Worm (Caenorhabditis elegans): ENCODE measurements around the gene unc-30.

The unc-30 gene

DNA sequence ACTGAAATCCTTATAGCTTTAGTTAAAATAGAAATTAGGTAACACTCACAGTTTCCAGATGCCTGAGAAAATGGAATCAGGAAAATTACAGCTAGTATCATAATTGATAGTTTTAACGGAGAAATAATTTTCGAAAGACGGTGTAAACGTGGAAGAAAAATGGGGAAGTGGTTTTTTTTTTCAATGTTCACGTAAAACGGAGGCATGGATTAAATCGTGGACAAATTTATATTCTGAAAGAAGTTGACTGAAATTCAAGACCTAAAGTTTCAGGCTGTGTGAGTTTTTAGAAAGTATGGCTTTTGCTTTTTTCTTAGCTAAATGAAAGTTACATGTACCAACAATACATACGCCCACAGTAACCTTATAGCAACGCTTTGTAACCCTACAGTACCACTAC, 23.5 kb downstream of the unc-30 start, which contains the start of gene spe-43:
TSS of gene spe-43 (minus strand) at position 101 of the 400 bp plus-strand sequence.
- TF ChIP-seq ztf-4 (tag; optimal IDR thresholded peaks at IDR 0.05) (no peak), nhr-28 (tag; optimal IDR thresholded peaks at IDR 0.05) (no peak), elt-3 (tag; optimal IDR thresholded peaks at IDR 0.05) (no peak), fos-1 (tag; optimal IDR thresholded peaks at IDR 0.05) (no peak), daf-12 (tag; optimal IDR thresholded peaks at IDR 0.05) (no peak), eor-1 (tag; optimal IDR thresholded peaks at IDR 0.05) (no peak), nhr-23 (tag; optimal IDR thresholded peaks at IDR 0.05) (no peak), lsy-12 (tag; optimal IDR thresholded peaks at IDR 0.05) (no peak), pqm-1 (tag; optimal IDR thresholded peaks at IDR 0.05) (no peak), snpc-4 (tag; optimal IDR thresholded peaks at IDR 0.05) (no peak), unc-39 (tag; optimal IDR thresholded peaks at IDR 0.05) (no peak), sea-2 (GFP tag; optimal IDR thresholded peaks at IDR 0.05) (no peak), nhr-67 (tag; optimal IDR thresholded peaks at IDR 0.05) (no peak), pha-4 (tag; optimal IDR thresholded peaks at IDR 0.05) (no peak), lin-39 (tag; optimal IDR thresholded peaks at IDR 0.05) (no peak)

DNA sequence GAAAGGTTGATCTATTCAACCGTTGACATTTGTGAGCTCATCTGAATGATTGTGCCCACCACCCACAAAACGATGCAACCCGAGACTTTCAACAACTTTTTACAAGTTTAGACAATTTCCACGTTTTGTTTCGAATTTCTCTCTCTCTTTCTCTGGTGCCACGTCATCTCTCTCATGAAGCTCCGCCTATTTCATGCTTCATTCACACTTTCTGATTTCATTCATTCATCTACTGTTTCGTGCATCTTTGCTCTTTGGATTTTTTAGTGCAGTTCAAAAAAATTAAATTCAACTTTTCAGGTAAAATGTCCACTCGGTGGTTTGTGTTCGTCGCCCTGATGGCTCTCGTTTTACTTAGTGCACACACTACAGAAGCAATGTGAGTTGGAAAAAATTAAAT, 30.5 kb downstream of the unc-30 start, which contains the start of gene nlp-79:
TSS of gene nlp-79 (plus strand) at position 301 of the 400 bp plus-strand sequence.
- TF ChIP-seq pha-4 (tag; optimal IDR thresholded peaks at IDR 0.05) (no peak), egl-27 (tag; optimal IDR thresholded peaks at IDR 0.05) (no peak), nhr-25 (tag; optimal IDR thresholded peaks at IDR 0.05) (no peak), unc-39 (tag; optimal IDR thresholded peaks at IDR 0.05) (no peak), lin-39 (tag; optimal IDR thresholded peaks at IDR 0.05) (no peak), sea-2 (GFP tag; optimal IDR thresholded peaks at IDR 0.05) (no peak), ceh-16 (tag; optimal IDR thresholded peaks at IDR 0.05) (no peak), ceh-28 (tag; optimal IDR thresholded peaks at IDR 0.05) (no peak), ztf-11 (tag; optimal IDR thresholded peaks at IDR 0.05) (no peak), eor-1 (tag; optimal IDR thresholded peaks at IDR 0.05) (no peak)

DNA sequence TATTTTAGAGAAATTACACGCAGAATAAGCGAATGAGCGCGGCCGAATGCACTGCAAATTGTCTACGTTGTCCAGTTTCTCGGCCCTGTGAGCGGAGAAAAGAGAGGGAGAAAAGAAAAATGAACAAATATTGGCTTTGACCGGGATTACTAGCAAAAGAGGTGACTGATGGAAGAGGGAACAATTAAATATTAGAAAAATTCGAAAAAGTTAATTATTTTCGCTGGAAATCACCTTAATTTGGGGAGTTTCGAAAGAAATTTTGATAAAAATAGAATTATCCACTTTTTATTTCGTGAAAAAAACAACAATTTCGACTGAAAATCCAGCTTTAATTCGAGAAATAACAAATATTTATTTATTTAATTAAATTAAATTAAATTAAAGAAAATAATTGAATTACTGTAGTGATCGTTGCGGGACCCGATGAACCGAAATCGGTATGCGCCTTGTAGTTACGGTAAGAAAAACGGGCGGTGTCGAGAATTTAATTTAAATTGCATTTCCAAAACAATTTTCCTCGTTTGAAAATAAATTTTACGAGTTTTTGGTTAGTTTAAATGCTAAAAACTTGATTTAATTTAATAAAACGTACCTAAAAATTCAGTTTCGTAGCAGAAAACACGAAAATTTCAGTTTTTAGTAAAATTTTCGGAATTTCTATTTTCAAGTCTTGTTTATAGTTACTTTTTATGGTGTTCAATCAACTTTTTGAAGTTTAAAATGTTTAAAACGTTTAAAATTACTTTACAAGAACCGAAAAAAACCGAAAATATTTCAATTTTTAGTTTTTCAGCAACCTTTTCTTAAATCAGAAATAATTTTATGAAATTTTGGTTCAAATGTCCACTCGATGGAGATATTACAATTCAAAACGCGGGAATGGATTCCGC, 35.9 kb downstream of the unc-30 start, which contains the start of the genes crld-1 and msh-5:
TSS of gene crld-1 (minus strand) at position 51 of the 893 bp plus-strand sequence.
TSS of gene msh-5 (plus strand) at position 843 of the 893 bp plus-strand sequence.
- TF ChIP-seq hmg-11 (tag; optimal IDR thresholded peaks at IDR 0.05) (peak; percentile 25), egl-27 (tag; optimal IDR thresholded peaks at IDR 0.05) (no peak)

DNA sequence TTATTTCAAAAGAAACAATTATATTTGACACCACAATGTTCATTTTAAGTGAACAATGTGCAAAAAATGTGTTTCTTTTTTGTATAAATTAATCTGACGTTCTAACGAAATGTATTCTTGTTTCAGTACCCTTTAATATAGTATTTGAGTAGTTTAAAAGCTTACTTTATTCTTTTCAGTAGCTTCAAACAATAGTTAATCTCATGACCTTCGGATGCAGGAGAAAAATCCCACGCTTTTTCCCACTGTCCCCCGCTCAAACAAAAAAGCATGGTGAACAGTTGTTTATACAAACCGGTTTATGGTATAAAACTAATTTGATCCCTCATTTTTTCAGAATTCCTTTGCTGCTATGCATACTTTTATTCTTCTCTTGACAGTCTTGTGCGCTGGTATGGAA, 46.4 kb downstream of the unc-30 start, which contains the start of gene scl-14:
TSS of gene scl-14 (plus strand) at position 301 of the 400 bp plus-strand sequence.
- no peak for TF ChIP-seq pqm-1 (tag; optimal IDR thresholded peaks at IDR 0.05)
- TF ChIP-seq lin-39 (tag; optimal IDR thresholded peaks at IDR 0.05), result no peak

DNA sequence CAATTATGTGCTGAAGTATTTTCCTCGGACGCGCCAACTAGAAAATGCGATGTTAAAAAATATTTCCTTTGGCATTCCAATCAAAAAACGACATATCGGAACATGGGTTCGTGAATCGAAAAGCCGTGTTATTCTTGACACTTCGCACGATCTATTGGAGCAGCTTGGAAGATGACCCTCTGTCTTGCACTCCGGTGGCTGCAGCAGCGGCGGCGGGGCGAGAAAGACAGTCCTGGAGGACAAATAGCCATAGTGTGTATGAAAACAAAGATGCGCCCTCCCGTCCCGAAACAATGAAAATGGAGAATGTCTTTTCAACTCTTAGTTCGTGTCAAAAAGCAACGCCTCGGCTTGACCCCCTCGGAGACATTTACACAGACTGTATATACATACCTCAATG, 48.8 kb downstream of the unc-30 start:
- TF ChIP-seq daf-12 (tag; optimal IDR thresholded peaks at IDR 0.05) (no peak), fos-1 (tag; optimal IDR thresholded peaks at IDR 0.05) (no peak), hmg-11 (tag; optimal IDR thresholded peaks at IDR 0.05) (no peak), zag-1 (tag; optimal IDR thresholded peaks at IDR 0.05) (no peak), pqm-1 (tag; optimal IDR thresholded peaks at IDR 0.05) (no peak), nhr-237 (tag; optimal IDR thresholded peaks at IDR 0.05) (no peak), egl-5 (tag; optimal IDR thresholded peaks at IDR 0.05) (no peak), ceh-28 (tag; optimal IDR thresholded peaks at IDR 0.05) (no peak), eor-1 (tag; optimal IDR thresholded peaks at IDR 0.05) (no peak), tbx-2 (tag; optimal IDR thresholded peaks at IDR 0.05) (no peak), lsy-12 (tag; optimal IDR thresholded peaks at IDR 0.05) (no peak), sea-2 (GFP tag; optimal IDR thresholded peaks at IDR 0.05) (no peak), elt-3 (tag; optimal IDR thresholded peaks at IDR 0.05) (no peak), mdl-1 (tag; optimal IDR thresholded peaks at IDR 0.05) (no peak), nhr-12 (tag; optimal IDR thresholded peaks at IDR 0.05) (no peak), ceh-82 (tag; optimal IDR thresholded peaks at IDR 0.05) (no peak)

DNA sequence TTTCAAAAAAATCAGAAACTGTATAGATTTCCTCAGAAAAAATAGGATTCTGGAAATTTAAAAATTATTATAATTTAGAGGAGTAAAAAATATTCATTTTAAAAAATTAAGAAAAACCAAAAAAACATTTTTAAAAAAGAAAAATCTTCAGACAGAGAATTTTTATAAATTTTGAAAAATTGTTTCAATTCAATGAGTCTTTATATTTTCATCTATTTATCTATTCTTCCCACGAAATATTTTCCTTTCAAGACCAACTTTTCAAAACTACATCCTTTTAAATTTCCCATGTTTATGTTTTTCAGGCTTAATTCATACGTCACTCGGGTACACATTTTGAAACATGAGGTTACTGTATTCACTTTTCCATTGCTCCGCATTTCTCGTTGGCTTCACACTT, 51.5 kb downstream of the unc-30 start, which contains the start of gene nas-14:
TSS of gene nas-14 (plus strand) at position 301 of the 400 bp plus-strand sequence.
- TF ChIP-seq lsy-12 (tag; optimal IDR thresholded peaks at IDR 0.05), result no peak
- TF ChIP-seq nfya-1 (tag; optimal IDR thresholded peaks at IDR 0.05; ENCODE audit: insufficient read depth), result no peak
- TF ChIP-seq elt-2 (tag; optimal IDR thresholded peaks at IDR 0.05), result no peak
- no peak for TF ChIP-seq ztf-4 (tag; optimal IDR thresholded peaks at IDR 0.05)
- no peak for TF ChIP-seq aly-2 (tag; optimal IDR thresholded peaks at IDR 0.05)
- TF ChIP-seq ZK546.5 (tag; optimal IDR thresholded peaks at IDR 0.05), result no peak
- TF ChIP-seq pqm-1 (tag; optimal IDR thresholded peaks at IDR 0.05), result no peak
- no peak for TF ChIP-seq nhr-28 (tag; optimal IDR thresholded peaks at IDR 0.05)
- no peak for TF ChIP-seq nhr-77 (tag; optimal IDR thresholded peaks at IDR 0.05)
- TF ChIP-seq daf-12 (tag; optimal IDR thresholded peaks at IDR 0.05), result no peak
- TF ChIP-seq elt-1 (tag; optimal IDR thresholded peaks at IDR 0.05), result no peak
- no peak for TF ChIP-seq lin-15B (tag; optimal IDR thresholded peaks at IDR 0.05)
- no peak for TF ChIP-seq ceh-16 (tag; optimal IDR thresholded peaks at IDR 0.05)
- no peak for TF ChIP-seq ceh-9 (tag; optimal IDR thresholded peaks at IDR 0.05)
- no peak for TF ChIP-seq fos-1 (tag; optimal IDR thresholded peaks at IDR 0.05)
- TF ChIP-seq nhr-43 (tag; optimal IDR thresholded peaks at IDR 0.05; ENCODE audit: poor library complexity, severe bottlenecking), result no peak
- no peak for TF ChIP-seq fkh-2 (tag; optimal IDR thresholded peaks at IDR 0.05)
- no peak for TF ChIP-seq nhr-237 (tag; optimal IDR thresholded peaks at IDR 0.05)
- no peak for TF ChIP-seq unc-39 (tag; optimal IDR thresholded peaks at IDR 0.05)
- no peak for TF ChIP-seq nhr-67 (tag; optimal IDR thresholded peaks at IDR 0.05)

Measured in whole organism, L3 larva.